Worm (Caenorhabditis elegans) whole organism, L1 larva: ENCODE measurements around the gene C54D10.13.

Experiments used
- ceh-88 ChIP-seq: fragments of 200-800 bp; sonication (Bioruptor generic); IDR thresholded peaks from 2 replicates; pipeline ENCODE4 v1.3.6; 2022; ENCODE audit warnings: missing genetic modification characterization, missing compliant biosample characterization
- dsc-1 ChIP-seq: sonication (generic microtip); optimal IDR thresholded peaks from 2 replicates; lab custom pipeline; 2016; ENCODE audit warnings: mild to moderate bottlenecking, missing genetic modification characterization, missing compliant biosample characterization
- efl-3 ChIP-seq: fragments of 200-800 bp; sonication (Bioruptor generic); optimal IDR thresholded peaks from 2 replicates; lab custom pipeline; 2018; ENCODE audit warnings: mild to moderate bottlenecking, missing genetic modification characterization, missing compliant biosample characterization
- egl-13 ChIP-seq: sonication (generic microtip); optimal IDR thresholded peaks from 2 replicates; lab custom pipeline; 2016; ENCODE audit warnings: missing genotype, missing genetic modification reagents, missing genetic modification characterization, missing compliant biosample characterization
- irx-1 ChIP-seq: sonication (generic microtip); optimal IDR thresholded peaks from 2 replicates; lab custom pipeline; 2016; ENCODE audit warnings: missing genetic modification characterization, missing compliant biosample characterization
- nhr-85 ChIP-seq: sonication (generic microtip); peaks from one replicate; lab custom pipeline; 2016; ENCODE audit warnings: missing genetic modification characterization, inconsistent platforms, missing compliant biosample characterization
- pax-3 ChIP-seq: fragments of 200-800 bp; sonication (Bioruptor generic); optimal IDR thresholded peaks from 2 replicates; lab custom pipeline; 2018; ENCODE audit warnings: mild to moderate bottlenecking, missing genetic modification characterization, moderate library complexity, missing compliant biosample characterization
- tbx-2 ChIP-seq: sonication (generic microtip); optimal IDR thresholded peaks from 2 replicates; lab custom pipeline; 2016; ENCODE audit warnings: missing genetic modification characterization, missing compliant biosample characterization

The C54D10.13 gene

ce11 chrV:12395699-12396098 lies 36.4 kb downstream of the C54D10.13 start, which contains the start of gene twk-14:
Gene twk-14 (minus strand): TSS chrV:12395706.
- TF ChIP-seq dsc-1 (tag; lab: Kevin White, UChicago) = peak; percentile 90
- TF ChIP-seq pax-3 (tag; lab: Kevin White, UChicago) = peak; percentile 48
- TF ChIP-seq efl-3 = no peak
- TF ChIP-seq egl-13 (tag; lab: Kevin White, UChicago) = peak; percentile 9
- TF ChIP-seq, all 84 proteins: peak for 3

DNA sequence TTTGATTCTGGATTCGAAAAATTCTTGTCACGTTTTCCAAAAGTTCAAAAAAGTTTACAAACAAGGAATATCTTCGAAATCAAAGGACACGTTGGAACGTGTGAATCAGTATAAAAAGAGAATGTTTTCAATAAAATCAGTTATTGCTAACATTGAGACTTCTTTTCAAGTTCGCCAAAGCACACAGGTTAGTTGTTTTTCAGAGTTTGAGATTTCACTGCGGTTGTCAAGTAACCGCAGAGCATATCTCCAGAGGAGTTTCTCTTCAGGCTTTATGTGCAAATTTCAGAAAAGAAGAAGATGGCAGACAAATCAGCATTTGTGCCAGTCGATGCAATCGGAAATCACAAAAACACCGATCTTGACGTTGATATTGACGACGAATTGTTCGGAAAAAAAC lies 45.9 kb downstream of the C54D10.13 start, which contains the start of gene K01D12.15:
Gene K01D12.15 (plus strand): TSS at position 301 of the 400 bp plus-strand sequence.
- no peak for TF ChIP-seq ceh-88 (GFP tag; lab: Robert Waterston, UW)
- no peak for TF ChIP-seq nhr-85 (tag; lab: Kevin White, UChicago)
- no peak for TF ChIP-seq tbx-2 (tag; lab: Kevin White, UChicago)
- TF ChIP-seq irx-1 (tag; lab: Kevin White, UChicago) = no peak
